Worm (Caenorhabditis elegans) whole organism, L2 larva: Measurements from ENCODE around the gene F40F12.3.

Source experiments
- aly-2 ChIP-seq: fragments of 150-350 bp; optimal IDR thresholded peaks from 2 replicates; lab custom pipeline; 2014; ENCODE audit warnings: missing biosample characterization, missing genetic modification characterization
- lin-13 ChIP-seq: fragments of 150-350 bp; optimal IDR thresholded peaks from 2 replicates; lab custom pipeline; 2014; ENCODE audit warnings: missing biosample characterization, missing genetic modification reagents, missing genetic modification characterization

ce11 chrIII:9944723-9945122 is 24.1 kb upstream of the F40F12.3 start, which contains the start of gene gln-2:
- TF ChIP-seq lin-13 (GFP tag; lab: Kevin White, UChicago), result no peak
- TF ChIP-seq aly-2 (tag; lab: Kevin White, UChicago), result no peak
